Worm (Caenorhabditis elegans) whole organism, midembryonic: ENCODE data around the gene cec-4.
A peak's percentile ranks its signal among the peaks of the same experiment; 100 is the strongest.

Experiments used
- T22C8.4 ChIP-seq: fragments of 200-800 bp; sonication (Bioruptor generic); IDR thresholded peaks from 2 replicates; pipeline ENCODE4 v1.3.6; 2022; ENCODE audit warnings: missing genetic modification characterization, missing compliant biosample characterization
- cog-1 ChIP-seq: sonication (generic microtip); optimal IDR thresholded peaks from 2 replicates; lab custom pipeline; 2016; ENCODE audit warnings: missing genetic modification characterization, missing compliant biosample characterization
- flt-1 ChIP-seq: fragments of 200-800 bp; sonication (Bioruptor generic); IDR thresholded peaks from 2 replicates; pipeline ENCODE4 v1.3.6; 2022; ENCODE audit warnings: missing genetic modification characterization, missing compliant biosample characterization
- klf-2 ChIP-seq: fragments of 200-800 bp; sonication (Bioruptor generic); conservative IDR thresholded peaks from 2 replicates; pipeline ENCODE4 v1.3.6; 2022; ENCODE audit warnings: missing genetic modification reagents, missing genetic modification characterization, missing compliant biosample characterization
- med-1 ChIP-seq: sonication (generic microtip); optimal IDR thresholded peaks from 2 replicates; lab custom pipeline; 2017; ENCODE audit warnings: missing genetic modification characterization, mild to moderate bottlenecking, missing compliant biosample characterization, antibody characterized with exemption, missing genetic modification reagents; ENCODE audit not compliant: insufficient read depth
- ref-1 ChIP-seq: fragments of 200-800 bp; sonication (Bioruptor generic); conservative IDR thresholded peaks from 2 replicates; pipeline ENCODE4 v1.3.6; 2022; ENCODE audit warnings: missing genetic modification reagents, missing genetic modification characterization, missing compliant biosample characterization
- tab-1 ChIP-seq: fragments of 200-800 bp; sonication (Bioruptor generic); IDR thresholded peaks from 2 replicates; pipeline ENCODE4 v1.3.6; 2022; ENCODE audit warnings: missing genetic modification characterization, missing compliant biosample characterization
- ztf-23 ChIP-seq: fragments of 200-800 bp; sonication (Bioruptor generic); IDR thresholded peaks from 2 replicates; pipeline ENCODE4 v1.3.6; 2022; ENCODE audit warnings: missing genetic modification reagents, missing genetic modification characterization, missing compliant biosample characterization
- ztf-29 ChIP-seq: fragments of 200-800 bp; sonication (Bioruptor generic); IDR thresholded peaks from 2 replicates; pipeline ENCODE4 v1.3.6; 2022; ENCODE audit warnings: missing genetic modification reagents, missing genetic modification characterization, missing compliant biosample characterization

Gene cec-4

ce11 chrIV:7611396-7611795, 35.9 kb downstream of the cec-4 start:
- TF ChIP-seq ztf-23 (GFP tag; lab: Robert Waterston, UW) (0 out of 2 replicates have a peak, but pooled peaks have one; percentile 23), med-1 (GFP tag; lab: Kevin White, UChicago) (no peak)

ce11 chrIV:7612523-7612922, 37.0 kb downstream of the cec-4 start:
- TF ChIP-seq ztf-29 (no peak), cog-1 (no peak), tab-1 (GFP tag; lab: Robert Waterston, UW) (no peak), flt-1 (no peak), ref-1 (GFP tag; lab: Robert Waterston, UW) (no peak), klf-2 (GFP tag; lab: Robert Waterston, UW) (no peak), ztf-23 (GFP tag; lab: Robert Waterston, UW) (no peak), med-1 (GFP tag; lab: Kevin White, UChicago) (no peak), T22C8.4 (no peak)

ce11 chrIV:7619261-7619660, 43.7 kb downstream of the cec-4 start:
- TF ChIP-seq ztf-29 (no peak), T22C8.4 (no peak), med-1 (GFP tag; lab: Kevin White, UChicago) (no peak)

ce11 chrIV:7620450-7620849, 44.9 kb downstream of the cec-4 start:
- TF ChIP-seq cog-1 (no peak), flt-1 (no peak), ref-1 (GFP tag; lab: Robert Waterston, UW) (no peak), ztf-23 (GFP tag; lab: Robert Waterston, UW) (no peak), tab-1 (GFP tag; lab: Robert Waterston, UW) (no peak), ztf-29 (no peak), T22C8.4 (no peak), klf-2 (GFP tag; lab: Robert Waterston, UW) (no peak), med-1 (GFP tag; lab: Kevin White, UChicago) (no peak)

- no peak for TF ChIP-seq klf-2 (GFP tag; lab: Robert Waterston, UW)
- no peak for TF ChIP-seq ref-1 (GFP tag; lab: Robert Waterston, UW)
- TF ChIP-seq cog-1 = no peak
- TF ChIP-seq tab-1 (GFP tag; lab: Robert Waterston, UW) = no peak
- TF ChIP-seq flt-1 = no peak
- TF ChIP-seq ztf-23 (GFP tag; lab: Robert Waterston, UW) = no peak
Observed at ce11 chrIV:7623078-7623477, 47.6 kb downstream of the cec-4 start.

- TF ChIP-seq klf-2 (GFP tag; lab: Robert Waterston, UW) = no peak
- no peak for TF ChIP-seq med-1 (GFP tag; lab: Kevin White, UChicago)
- no peak for TF ChIP-seq ztf-23 (GFP tag; lab: Robert Waterston, UW)
- no peak for TF ChIP-seq tab-1 (GFP tag; lab: Robert Waterston, UW)
- TF ChIP-seq ref-1 (GFP tag; lab: Robert Waterston, UW) = no peak
- TF ChIP-seq ztf-29 = no peak
- no peak for TF ChIP-seq cog-1
- no peak for TF ChIP-seq flt-1
- TF ChIP-seq T22C8.4 = no peak
Observed at ce11 chrIV:7623868-7624267, 48.4 kb downstream of the cec-4 start.
